Fruit fly (Drosophila melanogaster) whole organism, embryonic: ENCODE data around the gene CG13829.

Source experiments
- Bdp1 ChIP-seq: fragments of 200-800 bp; sonication (Bioruptor generic); optimal IDR thresholded peaks from 3 replicates; lab custom pipeline; 2016; ENCODE audit warnings: missing biosample characterization, missing genetic modification characterization
- CG17186 ChIP-seq: fragments of 200-800 bp; sonication (Bioruptor generic); optimal IDR thresholded peaks from 3 replicates; lab custom pipeline; 2017; ENCODE audit warnings: missing biosample characterization, missing genetic modification reagents, missing genetic modification characterization
- CG4404 ChIP-seq: fragments of 200-800 bp; sonication (Bioruptor generic); IDR thresholded peaks from 2 replicates; pipeline ENCODE4 v1.3.6; 2022; ENCODE audit warnings: missing biosample characterization, missing genetic modification characterization
- Dll ChIP-seq: fragments of 200-800 bp; sonication (Bioruptor generic); IDR thresholded peaks from 4 replicates; pipeline ENCODE4 v1.3.6; 2022; ENCODE audit warnings: missing biosample characterization, missing genetic modification characterization; ENCODE audit not compliant: partially characterized antibody
- Hand ChIP-seq: fragments of 200-800 bp; sonication (Bioruptor generic); optimal IDR thresholded peaks from 2 replicates; lab custom pipeline; 2017; ENCODE audit warnings: mild to moderate bottlenecking, missing biosample characterization, missing genetic modification reagents, missing genetic modification characterization
- Hr39 ChIP-seq: fragments of >200 bp; optimal IDR thresholded peaks from 2 replicates; lab custom pipeline; 2017
- Sox102F ChIP-seq: fragments of 200-800 bp; sonication (Bioruptor generic); optimal IDR thresholded peaks from 2 replicates; lab custom pipeline; 2018; ENCODE audit warnings: missing biosample characterization, mild to moderate bottlenecking, missing genetic modification characterization, moderate library complexity

DNA sequence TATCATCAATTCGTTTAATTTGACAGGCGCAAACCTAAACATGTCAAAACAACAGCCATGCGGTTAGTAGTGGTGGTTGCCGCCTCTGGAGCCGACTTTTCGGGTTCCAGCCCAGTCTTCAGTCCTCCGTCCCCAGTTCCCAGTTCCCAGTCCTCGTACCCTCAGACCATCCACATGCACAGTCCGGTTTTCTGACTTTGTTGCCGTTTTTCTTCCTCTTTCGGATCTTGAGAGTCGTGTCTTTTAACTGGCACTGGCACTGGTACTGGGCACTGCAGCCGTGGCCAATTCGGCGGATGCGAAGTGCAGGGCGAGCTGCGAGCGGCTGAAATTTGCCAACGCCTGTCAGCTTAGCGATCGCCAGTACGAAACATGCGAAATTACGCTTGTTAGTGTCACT lies 28.8 kb downstream of the CG13829 start:
- TF ChIP-seq Hr39 (lab: Kevin White, UChicago) (no peak), Dll (GFP tag; lab: Robert Waterston, UW) (no peak), Bdp1 (GFP tag; lab: Kevin White, UChicago) (no peak), CG4404 (no peak), CG17186 (GFP tag; lab: Kevin White, UChicago) (no peak), Hand (GFP tag; lab: Kevin White, UChicago) (no peak), Sox102F (GFP tag; lab: Kevin White, UChicago) (no peak)
